Worm (Caenorhabditis elegans) whole organism, L4 larva: ENCODE measurements around the gene srz-63.

ENCODE experiments used
- ces-1 ChIP-seq: fragments of 150-350 bp; sonication (generic microtip); optimal IDR thresholded peaks from 4 replicates; lab custom pipeline; 2014; ENCODE audit warnings: missing biosample characterization, missing genetic modification reagents, missing genetic modification characterization
- cey-2 ChIP-seq: sonication (generic microtip); optimal IDR thresholded peaks from 3 replicates; lab custom pipeline; 2017; ENCODE audit warnings: missing genetic modification characterization, mild to moderate bottlenecking, missing compliant biosample characterization, antibody characterized with exemption, borderline replicate concordance; ENCODE audit not compliant: insufficient read depth
- ctbp-1 ChIP-seq: fragments of 200-800 bp; sonication (Bioruptor generic); IDR thresholded peaks from 2 replicates; pipeline ENCODE4 v1.3.6; 2022; ENCODE audit warnings: missing genetic modification reagents, missing genetic modification characterization, missing compliant biosample characterization
- lin-13 ChIP-seq: fragments of 150-350 bp; optimal IDR thresholded peaks from 2 replicates; lab custom pipeline; 2014; ENCODE audit warnings: missing biosample characterization, missing genetic modification reagents, missing genetic modification characterization
- lin-39 ChIP-seq: fragments of 150-350 bp; optimal IDR thresholded peaks from 2 replicates; lab custom pipeline; 2014; ENCODE audit warnings: missing biosample characterization, missing genetic modification reagents, missing genetic modification characterization
- nhr-10 ChIP-seq: fragments of 150-350 bp; optimal IDR thresholded peaks from 2 replicates; lab custom pipeline; 2014; ENCODE audit warnings: missing biosample characterization, missing genetic modification characterization
- nhr-28 ChIP-seq: fragments of 150-350 bp; optimal IDR thresholded peaks from 2 replicates; lab custom pipeline; 2014; ENCODE audit warnings: missing biosample characterization, missing genetic modification characterization
- set-16 ChIP-seq: fragments of 200-800 bp; sonication (Bioruptor generic); IDR thresholded peaks from 2 replicates; pipeline ENCODE4 v1.3.6; 2022; ENCODE audit warnings: missing genetic modification reagents, missing genetic modification characterization, missing compliant biosample characterization
- snpc-4 ChIP-seq: fragments of 150-350 bp; optimal IDR thresholded peaks from 2 replicates; lab custom pipeline; 2014; ENCODE audit warnings: missing biosample characterization, missing genetic modification characterization
- unc-39 ChIP-seq: sonication (generic microtip); optimal IDR thresholded peaks from 2 replicates; lab custom pipeline; 2017; ENCODE audit warnings: missing biosample characterization, missing genetic modification characterization
- unc-62 ChIP-seq, 3 experiments: fragments of 150-350 bp in 1 of 3; sonication (generic microtip); optimal IDR thresholded peaks in 2 of 3; peaks in 1 of 3; 1 replicate in 1 of 3; 2 replicates in 2 of 3; lab custom pipeline; 2014 to 2017; ENCODE audit warnings: missing biosample characterization in 3 of 3, missing genetic modification characterization in 3 of 3, missing genetic modification reagents in 3 of 3, missing genotype in 1 of 3
- vab-7 ChIP-seq: fragments of 200-800 bp; sonication (Bioruptor generic); IDR thresholded peaks from 2 replicates; pipeline ENCODE4 v1.3.6; 2022; ENCODE audit warnings: missing genetic modification reagents, missing genetic modification characterization, missing compliant biosample characterization

DNA sequence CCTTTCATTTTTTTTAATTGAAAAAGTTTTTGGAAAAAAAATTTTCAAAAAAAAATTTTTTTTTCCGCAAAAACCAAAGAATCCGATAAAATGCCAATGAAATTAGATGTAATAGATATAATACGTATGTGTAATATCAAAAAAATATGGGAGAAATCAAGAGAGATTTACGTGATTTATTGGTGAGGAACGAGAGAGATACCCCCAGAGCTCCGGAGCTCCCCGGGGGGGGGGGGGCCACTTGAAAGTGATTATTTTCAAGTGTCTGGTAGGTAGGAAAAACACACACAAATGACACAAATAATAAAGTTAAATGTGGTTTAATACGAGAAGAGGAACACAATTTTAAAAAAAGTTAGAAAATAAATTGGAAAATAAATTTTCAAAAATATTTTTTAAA, 1.7 kb upstream of the srz-63 start, which contains the start of gene Y57G7A.11:
- no peak for TF ChIP-seq set-16 (GFP tag; lab: Robert Waterston, UW)
- no peak for TF ChIP-seq ctbp-1 (GFP tag; lab: Robert Waterston, UW)
- TF ChIP-seq unc-39 (tag; lab: Kevin White, UChicago): no peak
- TF ChIP-seq lin-13 (GFP tag; lab: Kevin White, UChicago): no peak
- TF ChIP-seq lin-39 (tag; lab: Kevin White, UChicago): no peak
- TF ChIP-seq unc-62 (GFP tag; optimal IDR thresholded peaks at IDR 0.05 in 1 of 2; lab: Kevin White, UChicago): no peak
- no peak for TF ChIP-seq unc-62 (tag; optimal IDR thresholded peaks at IDR 0.05; lab: Kevin White, UChicago)
- no peak for TF ChIP-seq nhr-10 (tag; lab: Kevin White, UChicago)
- no peak for TF ChIP-seq ces-1 (GFP tag; lab: Kevin White, UChicago)
- TF ChIP-seq vab-7 (GFP tag; lab: Robert Waterston, UW): no peak
- TF ChIP-seq cey-2: no peak
- TF ChIP-seq snpc-4 (tag; lab: Kevin White, UChicago): no peak
- no peak for TF ChIP-seq nhr-28 (tag; lab: Kevin White, UChicago)
